Worm (Caenorhabditis elegans) whole organism, L1 larva: ENCODE data around the gene F48E8.2.

ENCODE experiments used
- C16A3.4 ChIP-seq: fragments of 150-350 bp; optimal IDR thresholded peaks from 2 replicates; lab custom pipeline; 2014; ENCODE audit warnings: missing biosample characterization, missing genetic modification characterization
- F16B12.6 ChIP-seq: fragments of 150-350 bp; optimal IDR thresholded peaks from 2 replicates; lab custom pipeline; 2014; ENCODE audit warnings: missing biosample characterization, missing genetic modification characterization
- aly-2 ChIP-seq: fragments of 150-350 bp; optimal IDR thresholded peaks from 2 replicates; lab custom pipeline; 2014; ENCODE audit warnings: missing biosample characterization, missing genetic modification characterization
- ama-1 ChIP-seq: fragments of 150-350 bp; optimal IDR thresholded peaks from 2 replicates; lab custom pipeline; 2014
- blmp-1 ChIP-seq: fragments of 150-350 bp; optimal IDR thresholded peaks from 2 replicates; lab custom pipeline; 2014; ENCODE audit warnings: missing biosample characterization, missing genetic modification characterization
- ceh-63 ChIP-seq: fragments of 200-800 bp; sonication (Bioruptor generic); optimal IDR thresholded peaks from 2 replicates; lab custom pipeline; 2018; ENCODE audit warnings: mild to moderate bottlenecking, missing genetic modification characterization, missing compliant biosample characterization
- ceh-82 ChIP-seq, 3 experiments: fragments of 150-350 bp in 1 of 3; sonication (generic microtip) in 2 of 3; optimal IDR thresholded peaks; 2 replicates each; lab custom pipeline; 2014 to 2017; ENCODE audit warnings: missing biosample characterization in 3 of 3, missing genetic modification characterization in 3 of 3
- ceh-88 ChIP-seq: fragments of 200-800 bp; sonication (Bioruptor generic); IDR thresholded peaks from 2 replicates; pipeline ENCODE4 v1.3.6; 2022; ENCODE audit warnings: missing genetic modification characterization, missing compliant biosample characterization
- ceh-90 ChIP-seq: sonication (generic microtip); optimal IDR thresholded peaks from 2 replicates; lab custom pipeline; 2016; ENCODE audit warnings: missing genetic modification characterization, missing compliant biosample characterization
- ces-1 ChIP-seq: fragments of 150-350 bp; optimal IDR thresholded peaks from 2 replicates; lab custom pipeline; 2014; ENCODE audit warnings: missing biosample characterization, missing genetic modification reagents, missing genetic modification characterization
- dpl-1 ChIP-seq, 3 experiments: fragments of 150-350 bp in 2 of 3; sonication (generic microtip) in 1 of 3; optimal IDR thresholded peaks; 2 replicates each; lab custom pipeline; 2014 to 2017; ENCODE audit warnings: missing biosample characterization in 3 of 3, missing genetic modification characterization in 3 of 3, missing genetic modification reagents in 3 of 3
- efl-1 ChIP-seq, 4 experiments: fragments of 150-350 bp; optimal IDR thresholded peaks in 3 of 4; peaks in 1 of 4; 1 replicate in 1 of 4; 2 replicates in 3 of 4; lab custom pipeline; 2014; ENCODE audit warnings: missing biosample characterization in 2 of 4, missing genetic modification characterization in 2 of 4, missing genetic modification reagents in 2 of 4
- elt-2 ChIP-seq: sonication (generic microtip); optimal IDR thresholded peaks from 2 replicates; lab custom pipeline; 2016; ENCODE audit warnings: missing genetic modification characterization, mild to moderate bottlenecking, inconsistent platforms, missing compliant biosample characterization, missing genetic modification reagents
- elt-3 ChIP-seq, 6 experiments: fragments of 150-350 bp in 1 of 6; sonication (generic microtip); optimal IDR thresholded peaks; 2 replicates each; lab custom pipeline; 2017 to 2018; ENCODE audit warnings: missing biosample characterization in 6 of 6, missing genetic modification characterization in 6 of 6, inconsistent platforms in 1 of 6
- ets-5 ChIP-seq: fragments of 200-800 bp; sonication (Bioruptor generic); IDR thresholded peaks from 2 replicates; pipeline ENCODE4 v1.3.6; 2022; ENCODE audit warnings: missing genetic modification characterization, missing compliant biosample characterization
- fkh-4 ChIP-seq: sonication (generic microtip); optimal IDR thresholded peaks from 2 replicates; lab custom pipeline; 2016; ENCODE audit warnings: missing compliant biosample characterization, missing genetic modification characterization, borderline replicate concordance
- grh-1 ChIP-seq: fragments of 200-800 bp; sonication (Bioruptor generic); IDR thresholded peaks from 2 replicates; pipeline ENCODE4 v1.3.6; 2022; ENCODE audit warnings: missing genetic modification reagents, missing genetic modification characterization, missing compliant biosample characterization
- hlh-17 ChIP-seq: fragments of 200-800 bp; sonication (Bioruptor generic); optimal IDR thresholded peaks from 2 replicates; lab custom pipeline; 2018; ENCODE audit warnings: missing genetic modification characterization, mild to moderate bottlenecking, missing compliant biosample characterization, moderate library complexity, borderline replicate concordance
- irx-1 ChIP-seq: sonication (generic microtip); optimal IDR thresholded peaks from 2 replicates; lab custom pipeline; 2016; ENCODE audit warnings: missing genetic modification characterization, missing compliant biosample characterization
- isw-1 ChIP-seq: fragments of 200-800 bp; sonication (Bioruptor generic); IDR thresholded peaks from 2 replicates; pipeline ENCODE4 v1.3.6; 2022; ENCODE audit warnings: missing genetic modification characterization, missing compliant biosample characterization
- jun-1 ChIP-seq: fragments of 150-350 bp; optimal IDR thresholded peaks from 2 replicates; lab custom pipeline; 2014; ENCODE audit warnings: missing biosample characterization, missing genetic modification reagents, missing genetic modification characterization
- lin-13 ChIP-seq: fragments of 150-350 bp; optimal IDR thresholded peaks from 2 replicates; lab custom pipeline; 2014; ENCODE audit warnings: missing biosample characterization, missing genetic modification reagents, missing genetic modification characterization
- lin-14 ChIP-seq: fragments of 200-800 bp; sonication (Bioruptor generic); optimal IDR thresholded peaks from 2 replicates; lab custom pipeline; 2018; ENCODE audit warnings: mild to moderate bottlenecking, missing genetic modification characterization, moderate library complexity, missing compliant biosample characterization
- lin-15B ChIP-seq: fragments of 150-350 bp; sonication (generic microtip); optimal IDR thresholded peaks from 3 replicates; lab custom pipeline; 2014; ENCODE audit warnings: missing biosample characterization, missing genetic modification characterization
- lin-35 ChIP-seq, 2 experiments: fragments of 150-350 bp; optimal IDR thresholded peaks; 2 replicates each; lab custom pipeline; 2014; ENCODE audit warnings: missing biosample characterization in 2 of 2, missing genetic modification characterization in 2 of 2, missing genetic modification reagents in 2 of 2
- lir-3 ChIP-seq: sonication (generic microtip); optimal IDR thresholded peaks from 2 replicates; lab custom pipeline; 2016; ENCODE audit warnings: mild to moderate bottlenecking, missing genetic modification characterization, moderate library complexity, missing compliant biosample characterization; ENCODE audit not compliant: poor library complexity
- lsy-2 ChIP-seq, 2 experiments: fragments of 150-350 bp; optimal IDR thresholded peaks; 2 replicates each; lab custom pipeline; 2014; ENCODE audit warnings: missing biosample characterization in 2 of 2, missing genetic modification characterization in 2 of 2
- mab-9 ChIP-seq: fragments of 200-800 bp; sonication (Bioruptor generic); IDR thresholded peaks from 2 replicates; pipeline ENCODE4 v1.3.6; 2022; ENCODE audit warnings: missing genetic modification reagents, missing genetic modification characterization, missing compliant biosample characterization
- mdl-1 ChIP-seq, 2 experiments: fragments of 150-350 bp; optimal IDR thresholded peaks; 2 replicates each; lab custom pipeline; 2014 to 2017; ENCODE audit warnings: missing biosample characterization in 2 of 2, missing genetic modification characterization in 2 of 2, inconsistent platforms in 1 of 2
- mep-1 ChIP-seq: fragments of 150-350 bp; optimal IDR thresholded peaks from 2 replicates; lab custom pipeline; 2014; ENCODE audit warnings: missing biosample characterization, missing genetic modification characterization
- nhr-19 ChIP-seq: fragments of 200-800 bp; sonication (Bioruptor generic); conservative IDR thresholded peaks from 2 replicates; pipeline ENCODE4 v1.3.6; 2022; ENCODE audit warnings: missing genetic modification characterization, missing compliant biosample characterization
- nhr-237 ChIP-seq: fragments of 150-350 bp; optimal IDR thresholded peaks from 2 replicates; lab custom pipeline; 2014; ENCODE audit warnings: missing biosample characterization, missing genetic modification characterization
- nhr-28 ChIP-seq: fragments of 150-350 bp; optimal IDR thresholded peaks from 2 replicates; lab custom pipeline; 2014; ENCODE audit warnings: missing biosample characterization, missing genetic modification characterization
- nhr-47 ChIP-seq: sonication (generic microtip); optimal IDR thresholded peaks from 2 replicates; lab custom pipeline; 2016; ENCODE audit warnings: mild to moderate bottlenecking, missing genetic modification characterization, moderate library complexity, missing compliant biosample characterization
- nhr-71 ChIP-seq: sonication (generic microtip); optimal IDR thresholded peaks from 2 replicates; lab custom pipeline; 2016; ENCODE audit warnings: mild to moderate bottlenecking, missing genetic modification characterization, moderate library complexity, missing compliant biosample characterization
- nhr-77 ChIP-seq: fragments of 150-350 bp; optimal IDR thresholded peaks from 2 replicates; lab custom pipeline; 2014; ENCODE audit warnings: missing biosample characterization, missing genetic modification characterization
- nhr-85 ChIP-seq: sonication (generic microtip); peaks from one replicate; lab custom pipeline; 2016; ENCODE audit warnings: missing genetic modification characterization, inconsistent platforms, missing compliant biosample characterization
- nhr-90 ChIP-seq: sonication (generic microtip); optimal IDR thresholded peaks from 2 replicates; lab custom pipeline; 2016; ENCODE audit warnings: mild to moderate bottlenecking, missing genetic modification characterization, missing compliant biosample characterization; ENCODE audit not compliant: poor library complexity
- pag-3 ChIP-seq: sonication (generic microtip); optimal IDR thresholded peaks from 2 replicates; lab custom pipeline; 2017; ENCODE audit warnings: missing genetic modification characterization, mild to moderate bottlenecking, missing compliant biosample characterization, antibody characterized with exemption, borderline replicate concordance; ENCODE audit not compliant: insufficient read depth
- pax-3 ChIP-seq: fragments of 200-800 bp; sonication (Bioruptor generic); optimal IDR thresholded peaks from 2 replicates; lab custom pipeline; 2018; ENCODE audit warnings: mild to moderate bottlenecking, missing genetic modification characterization, moderate library complexity, missing compliant biosample characterization
- rnt-1 ChIP-seq: sonication (generic microtip); optimal IDR thresholded peaks from 2 replicates; lab custom pipeline; 2016; ENCODE audit warnings: mild to moderate bottlenecking, missing genetic modification characterization, moderate library complexity, missing compliant biosample characterization
- snu-23 ChIP-seq: sonication (generic microtip); optimal IDR thresholded peaks from 2 replicates; lab custom pipeline; 2016; ENCODE audit warnings: missing genetic modification characterization, missing compliant biosample characterization
- swsn-7 ChIP-seq: sonication (generic microtip); optimal IDR thresholded peaks from 2 replicates; lab custom pipeline; 2016; ENCODE audit warnings: missing genetic modification characterization, missing compliant biosample characterization
- tbx-2 ChIP-seq: sonication (generic microtip); optimal IDR thresholded peaks from 2 replicates; lab custom pipeline; 2016; ENCODE audit warnings: missing genetic modification characterization, missing compliant biosample characterization
- unc-30 ChIP-seq: sonication (generic microtip); optimal IDR thresholded peaks from 2 replicates; lab custom pipeline; 2017; ENCODE audit warnings: missing biosample characterization, missing genetic modification characterization
- unc-62 ChIP-seq: fragments of 150-350 bp; optimal IDR thresholded peaks from 2 replicates; lab custom pipeline; 2014; ENCODE audit warnings: missing biosample characterization, missing genetic modification reagents, missing genetic modification characterization
- unc-86 ChIP-seq: sonication (generic microtip); optimal IDR thresholded peaks from 2 replicates; lab custom pipeline; 2016; ENCODE audit warnings: missing genetic modification characterization, missing compliant biosample characterization
- unc-98 ChIP-seq: fragments of 200-800 bp; sonication (Bioruptor generic); IDR thresholded peaks from 2 replicates; pipeline ENCODE4 v1.3.6; 2022; ENCODE audit warnings: missing genetic modification characterization, missing compliant biosample characterization
- vab-15 ChIP-seq: sonication (generic microtip); optimal IDR thresholded peaks from 2 replicates; lab custom pipeline; 2017; ENCODE audit warnings: missing genotype, mild to moderate bottlenecking, missing genetic modification characterization, missing compliant biosample characterization
- zag-1 ChIP-seq: fragments of 150-350 bp; optimal IDR thresholded peaks from 2 replicates; lab custom pipeline; 2014; ENCODE audit warnings: missing biosample characterization, missing genetic modification characterization
- ztf-11 ChIP-seq, 2 experiments: sonication (generic microtip); optimal IDR thresholded peaks; 2 replicates each; lab custom pipeline; 2016 to 2017; ENCODE audit warnings: missing genetic modification characterization in 2 of 2, missing biosample characterization in 1 of 2, missing compliant biosample characterization in 1 of 2

F48E8.2 gene

DNA sequence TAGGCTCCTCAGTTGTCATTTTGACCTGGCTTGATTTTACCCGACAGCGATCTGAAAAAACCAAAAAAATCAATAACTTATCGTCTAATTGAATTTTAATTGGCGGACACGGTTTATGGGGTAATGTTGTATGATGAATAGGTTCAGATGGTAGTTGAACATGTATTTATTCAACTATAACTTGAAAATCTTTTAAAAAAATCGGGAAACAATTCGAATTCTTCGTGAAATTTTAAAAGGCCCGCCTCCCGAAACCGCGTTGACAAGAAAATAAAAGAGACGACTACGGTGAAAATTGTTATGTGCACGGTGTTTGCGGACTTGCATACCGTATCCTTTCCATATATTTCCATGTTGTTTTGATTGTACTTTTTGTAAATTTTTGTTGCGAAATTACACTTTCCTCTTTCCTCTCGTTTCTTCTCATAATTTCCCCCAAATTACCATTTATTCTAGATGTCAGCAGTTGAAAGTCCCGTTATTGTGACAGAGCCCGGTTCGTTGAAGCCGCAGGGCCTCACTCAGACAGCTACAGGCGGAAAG lies 21.4 kb upstream of the F48E8.2 start, which contains the start of the genes T24G10.2 and disl-2 (continued):
- TF ChIP-seq nhr-19 (no peak), ztf-11 (tag; optimal IDR thresholded peaks at IDR 0.05; lab: Kevin White, UChicago) (no peak), vab-15 (tag; lab: Kevin White, UChicago) (peak; percentile 6), grh-1 (GFP tag; lab: Robert Waterston, UW) (no peak), unc-86 (tag; lab: Kevin White, UChicago) (no peak), ceh-88 (no peak), lir-3 (tag; lab: Kevin White, UChicago) (no peak), ceh-63 (GFP tag; lab: Kevin White, UChicago) (no peak), efl-1 (optimal IDR thresholded peaks at IDR 0.05; lab: Kevin White, UChicago) (peak; percentile 64 to 71), efl-1 (GFP tag; optimal IDR thresholded peaks at IDR 0.05 in 1 of 2; lab: Kevin White, UChicago) (peak; percentile 73 to 96), aly-2 (tag; lab: Kevin White, UChicago) (no peak), pax-3 (tag; lab: Kevin White, UChicago) (no peak), ceh-90 (tag; lab: Kevin White, UChicago) (no peak), snu-23 (GFP tag; lab: Kevin White, UChicago) (peak; percentile 77), tbx-2 (peak; percentile 28), mab-9 (GFP tag; lab: Robert Waterston, UW) (no peak), lin-35 (GFP tag; optimal IDR thresholded peaks at IDR 0.05; lab: Kevin White, UChicago) (peak; percentile 62 to 78), nhr-28 (tag; lab: Kevin White, UChicago) (no peak), mdl-1 (tag; optimal IDR thresholded peaks at IDR 0.05; lab: Kevin White, UChicago) (peak in 1 of 2 experiments; percentile 55), ets-5 (GFP tag; lab: Robert Waterston, UW) (no peak), pag-3 (tag; lab: Kevin White, UChicago) (no peak), ama-1 (no peak), ceh-82 (tag; optimal IDR thresholded peaks at IDR 0.05; lab: Kevin White, UChicago) (peak in 2 of 3 experiments; percentile 5 to 74), C16A3.4 (peak; percentile 74), dpl-1 (GFP tag; optimal IDR thresholded peaks at IDR 0.05; lab: Kevin White, UChicago) (peak; percentile 63 to 78 (median 70)), unc-62 (GFP tag; lab: Kevin White, UChicago) (no peak), fkh-4 (tag; lab: Kevin White, UChicago) (no peak), elt-2 (no peak), zag-1 (no peak), mep-1 (tag; lab: Kevin White, UChicago) (peak; percentile 78), swsn-7 (tag; lab: Kevin White, UChicago) (peak; percentile 30), unc-98 (no peak), nhr-71 (peak; percentile 37), lin-14 (peak; percentile 50), lin-15B (tag; lab: Kevin White, UChicago) (peak; percentile 39), lin-13 (GFP tag; lab: Kevin White, UChicago) (no peak), nhr-77 (tag; lab: Kevin White, UChicago) (peak; percentile 9), nhr-90 (tag; lab: Kevin White, UChicago) (no peak), lsy-2 (tag; optimal IDR thresholded peaks at IDR 0.05; lab: Kevin White, UChicago) (peak; percentile 97 to 99), nhr-47 (peak; percentile 45)

DNA sequence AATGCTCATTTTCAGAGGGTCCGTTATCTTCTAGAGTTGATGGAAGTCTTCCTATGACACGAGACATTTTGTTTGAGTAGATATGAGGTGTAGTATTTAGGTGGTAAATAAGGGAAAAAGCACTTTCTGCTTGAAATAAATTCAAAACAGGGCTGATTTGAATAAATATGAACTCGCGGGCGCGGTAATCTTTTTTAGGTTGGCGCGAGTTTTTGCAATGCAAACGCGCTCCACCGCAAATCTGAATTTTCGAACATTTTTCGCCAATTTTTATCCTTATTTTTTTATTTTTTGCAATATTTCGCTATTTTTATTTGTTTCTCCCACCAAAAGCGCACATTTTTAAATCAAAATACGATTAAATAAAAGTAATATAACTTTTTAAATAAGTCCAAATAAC lies 16.0 kb upstream of the F48E8.2 start, which contains the start of gene skpt-1:
Gene skpt-1, minus strand, starts transcription at position 219 of the 400 bp plus-strand sequence.
- TF ChIP-seq F16B12.6 (tag; lab: Kevin White, UChicago) (peak; percentile 49), nhr-85 (tag; lab: Kevin White, UChicago) (peak; percentile 16), blmp-1 (tag; lab: Kevin White, UChicago) (peak; percentile 13), isw-1 (GFP tag; lab: Robert Waterston, UW) (no peak), nhr-237 (tag; lab: Kevin White, UChicago) (no peak), unc-98 (no peak), zag-1 (no peak), elt-2 (no peak), jun-1 (tag; lab: Kevin White, UChicago) (no peak), ces-1 (no peak), elt-3 (tag; optimal IDR thresholded peaks at IDR 0.05; lab: Kevin White, UChicago) (no peak), unc-30 (tag; lab: Kevin White, UChicago) (no peak), irx-1 (no peak), rnt-1 (tag; lab: Kevin White, UChicago) (peak; percentile 17), tbx-2 (no peak), hlh-17 (no peak), efl-1 (optimal IDR thresholded peaks at IDR 0.05; lab: Kevin White, UChicago) (peak; percentile 72 to 84), efl-1 (GFP tag; optimal IDR thresholded peaks at IDR 0.05 in 1 of 2; lab: Kevin White, UChicago) (peak; percentile 87 to 99), lin-13 (GFP tag; lab: Kevin White, UChicago) (no peak)
